Fruit fly (Drosophila melanogaster): ENCODE measurements around the gene CG9458.

The CG9458 gene

dm6 chr3R:9851653-9852052 is 32.0 kb upstream of the CG9458 start (continued):
- TF ChIP-seq CG31365 (tag; optimal IDR thresholded peaks at IDR 0.05), result no peak
- no peak for TF ChIP-seq CG10431 (GFP tag; optimal IDR thresholded peaks at IDR 0.05)
- TF ChIP-seq CG6813 (GFP tag; optimal IDR thresholded peaks at IDR 0.05), result no peak
- TF ChIP-seq HmgD (GFP tag; optimal IDR thresholded peaks at IDR 0.05), result no peak
- TF ChIP-seq CG11504 (tag; optimal IDR thresholded peaks at IDR 0.05), result no peak
- no peak for TF ChIP-seq CTCF (GFP tag; optimal IDR thresholded peaks at IDR 0.05)
- TF ChIP-seq cwo (GFP tag; optimal IDR thresholded peaks at IDR 0.05), result peak; percentile 19
- TF ChIP-seq grau (tag; optimal IDR thresholded peaks at IDR 0.05), result peak; percentile 9
- TF ChIP-seq Dbx (GFP tag; IDR thresholded peaks at IDR 0.05), result no peak
- no peak for TF ChIP-seq Oaz (GFP tag; IDR thresholded peaks at IDR 0.05)
- no peak for TF ChIP-seq ara (GFP tag; IDR thresholded peaks at IDR 0.05)
- TF ChIP-seq cg (GFP tag; optimal IDR thresholded peaks at IDR 0.05), result peak; percentile 11
- TF ChIP-seq usp (GFP tag; optimal IDR thresholded peaks at IDR 0.05), result no peak
- TF ChIP-seq Trl (optimal IDR thresholded peaks at IDR 0.05), result no peak
- no peak for TF ChIP-seq Trl (GFP tag; optimal IDR thresholded peaks at IDR 0.05)
- peak in 1 of 2 experiments; percentile 20 for TF ChIP-seq Hr51 (GFP tag; optimal IDR thresholded peaks at IDR 0.05)
- TF ChIP-seq CG18599 (GFP tag; optimal IDR thresholded peaks at IDR 0.05), result peak; percentile 21
- TF ChIP-seq E2f1 (GFP tag; IDR thresholded peaks at IDR 0.05), result no peak
- TF ChIP-seq CG10147 (GFP tag; optimal IDR thresholded peaks at IDR 0.05), result peak; percentile 10
- TF ChIP-seq Hand (GFP tag; optimal IDR thresholded peaks at IDR 0.05), result peak; percentile 11
- peak; percentile 2 for TF ChIP-seq Meics (GFP tag; optimal IDR thresholded peaks at IDR 0.05)
- no peak for TF ChIP-seq mirr (GFP tag; optimal IDR thresholded peaks at IDR 0.05)
- TF ChIP-seq lilli (GFP tag; optimal IDR thresholded peaks at IDR 0.05), result no peak
- TF ChIP-seq Ets97D (GFP tag; optimal IDR thresholded peaks at IDR 0.05), result no peak
- no peak for TF ChIP-seq CG12942 (GFP tag; optimal IDR thresholded peaks at IDR 0.05)
- no peak for TF ChIP-seq NC2α (GFP tag; optimal IDR thresholded peaks at IDR 0.05)
- no peak for TF ChIP-seq tgo (GFP tag; IDR thresholded peaks at IDR 0.05)
- TF ChIP-seq Hmx (GFP tag; optimal IDR thresholded peaks at IDR 0.05), result no peak
- no peak for TF ChIP-seq gce (GFP tag; IDR thresholded peaks at IDR 0.05)
- no peak for TF ChIP-seq tna (GFP tag; IDR thresholded peaks at IDR 0.05; ENCODE audit: partially characterized antibody)
- no peak for TF ChIP-seq gem (tag; optimal IDR thresholded peaks at IDR 0.05)
- peak; percentile 8 for TF ChIP-seq Fer1 (GFP tag; optimal IDR thresholded peaks at IDR 0.05)
- peak; percentile 70 for TF ChIP-seq crol (GFP tag; IDR thresholded peaks at IDR 0.05)
- TF ChIP-seq NFAT (GFP tag; IDR thresholded peaks at IDR 0.05), result no peak
- no peak for TF ChIP-seq CG18262 (tag; optimal IDR thresholded peaks at IDR 0.05)
- TF ChIP-seq CG13287 (GFP tag; IDR thresholded peaks at IDR 0.05; ENCODE audit: partially characterized antibody), result no peak
- no peak for TF ChIP-seq gsb (GFP tag; IDR thresholded peaks at IDR 0.05)
- TF ChIP-seq Hr78 (GFP tag; optimal IDR thresholded peaks at IDR 0.05), result peak in 1 of 2 experiments; percentile 27
- no peak for TF ChIP-seq nmo (GFP tag; optimal IDR thresholded peaks at IDR 0.05)
- no peak for TF ChIP-seq lov (optimal IDR thresholded peaks at IDR 0.05)
- no peak for TF ChIP-seq lov (GFP tag; IDR thresholded peaks at IDR 0.05)
- TF ChIP-seq oc (tag; optimal IDR thresholded peaks at IDR 0.05), result no peak
- TF ChIP-seq CG16815 (GFP tag; optimal IDR thresholded peaks at IDR 0.05), result no peak
- no peak for TF ChIP-seq H2.0 (GFP tag; IDR thresholded peaks at IDR 0.05)
- no peak for TF ChIP-seq CG10462 (GFP tag; optimal IDR thresholded peaks at IDR 0.05)
- TF ChIP-seq CG32532 (GFP tag; IDR thresholded peaks at IDR 0.05), result peak; percentile 6; the same call in 1 of the 2 replicates
- no peak for TF ChIP-seq zfh1 (GFP tag; IDR thresholded peaks at IDR 0.05)
- no peak for TF ChIP-seq Taf1 (GFP tag; IDR thresholded peaks at IDR 0.05)
- TF ChIP-seq tup (GFP tag; optimal IDR thresholded peaks at IDR 0.05), result no peak
- no peak for TF ChIP-seq BEAF-32 (GFP tag; optimal IDR thresholded peaks at IDR 0.05)
- TF ChIP-seq CG11247 (GFP tag; IDR thresholded peaks at IDR 0.05), result no peak
- 0 out of 4 replicates have a peak, but pooled peaks have one; percentile 15 for TF ChIP-seq chinmo (GFP tag; IDR thresholded peaks at IDR 0.05; ENCODE audit: partially characterized antibody)
